Worm (Caenorhabditis elegans) whole organism, L3 larva: ENCODE data around the gene brc-1.
A peak's percentile ranks its signal among the peaks of the same experiment; 100 is the strongest.

Experiments
- ZK546.5 ChIP-seq: sonication (generic microtip); optimal IDR thresholded peaks from 2 replicates; lab custom pipeline; 2017; ENCODE audit warnings: missing biosample characterization, missing genetic modification characterization
- aly-2 ChIP-seq: fragments of 150-350 bp; optimal IDR thresholded peaks from 2 replicates; lab custom pipeline; 2014; ENCODE audit warnings: missing biosample characterization, missing genetic modification characterization
- ama-1 ChIP-seq: fragments of 150-350 bp; optimal IDR thresholded peaks from 2 replicates; lab custom pipeline; 2018
- ceh-16 ChIP-seq: sonication (generic microtip); optimal IDR thresholded peaks from 2 replicates; lab custom pipeline; 2017; ENCODE audit warnings: missing biosample characterization, missing genetic modification characterization
- ceh-28 ChIP-seq: fragments of 150-350 bp; optimal IDR thresholded peaks from 2 replicates; lab custom pipeline; 2014; ENCODE audit warnings: missing biosample characterization, missing genetic modification reagents, missing genetic modification characterization
- ceh-9 ChIP-seq: sonication (generic microtip); optimal IDR thresholded peaks from 2 replicates; lab custom pipeline; 2018; ENCODE audit warnings: missing biosample characterization, missing genetic modification characterization
- elt-1 ChIP-seq: fragments of 150-350 bp; optimal IDR thresholded peaks from 2 replicates; lab custom pipeline; 2014; ENCODE audit warnings: missing biosample characterization, missing genetic modification characterization
- elt-2 ChIP-seq: sonication (generic microtip); optimal IDR thresholded peaks from 2 replicates; lab custom pipeline; 2016; ENCODE audit warnings: missing genetic modification reagents, mild to moderate bottlenecking, missing genetic modification characterization, missing compliant biosample characterization
- elt-3 ChIP-seq, 3 experiments: fragments of 150-350 bp in 1 of 3; sonication (generic microtip) in 2 of 3; optimal IDR thresholded peaks; 2 replicates in 2 of 3; 4 replicates in 1 of 3; lab custom pipeline; 2014 to 2017; ENCODE audit warnings: missing biosample characterization in 3 of 3, missing genetic modification characterization in 3 of 3
- fkh-2 ChIP-seq: fragments of 150-350 bp; optimal IDR thresholded peaks from 2 replicates; lab custom pipeline; 2014; ENCODE audit warnings: missing biosample characterization, missing genetic modification reagents, missing genetic modification characterization
- fos-1 ChIP-seq: fragments of 150-350 bp; optimal IDR thresholded peaks from 2 replicates; lab custom pipeline; 2014; ENCODE audit warnings: missing biosample characterization, missing genetic modification characterization
- hmg-11 ChIP-seq: sonication (generic microtip); optimal IDR thresholded peaks from 2 replicates; lab custom pipeline; 2016; ENCODE audit warnings: missing genetic modification characterization, missing compliant biosample characterization
- lin-15B ChIP-seq: fragments of 150-350 bp; optimal IDR thresholded peaks from 2 replicates; lab custom pipeline; 2014; ENCODE audit warnings: missing biosample characterization, missing genetic modification characterization
- lin-39 ChIP-seq: fragments of 150-350 bp; optimal IDR thresholded peaks from 2 replicates; lab custom pipeline; 2018; ENCODE audit warnings: missing biosample characterization, missing genetic modification reagents, missing genetic modification characterization
- lsy-12 ChIP-seq: sonication (generic microtip); optimal IDR thresholded peaks from 2 replicates; lab custom pipeline; 2016; ENCODE audit warnings: mild to moderate bottlenecking, missing genetic modification characterization, missing compliant biosample characterization
- mml-1 ChIP-seq: fragments of 150-350 bp; sonication (generic microtip); optimal IDR thresholded peaks from 3 replicates; lab custom pipeline; 2014; ENCODE audit warnings: missing biosample characterization, missing genetic modification characterization
- nfya-1 ChIP-seq: sonication (generic microtip); optimal IDR thresholded peaks from 2 replicates; lab custom pipeline; 2017; ENCODE audit warnings: missing genetic modification characterization, mild to moderate bottlenecking, missing compliant biosample characterization, antibody characterized with exemption, moderate library complexity; ENCODE audit not compliant: insufficient read depth
- nhr-11 ChIP-seq: fragments of 150-350 bp; optimal IDR thresholded peaks from 2 replicates; lab custom pipeline; 2014; ENCODE audit warnings: missing biosample characterization, missing genetic modification characterization
- nhr-12 ChIP-seq: fragments of 150-350 bp; optimal IDR thresholded peaks from 2 replicates; lab custom pipeline; 2014; ENCODE audit warnings: missing biosample characterization, missing genetic modification characterization
- nhr-23 ChIP-seq: fragments of 150-350 bp; optimal IDR thresholded peaks from 2 replicates; lab custom pipeline; 2014; ENCODE audit warnings: missing biosample characterization, missing genetic modification reagents, missing genetic modification characterization
- nhr-237 ChIP-seq: fragments of 150-350 bp; optimal IDR thresholded peaks from 2 replicates; lab custom pipeline; 2014; ENCODE audit warnings: missing biosample characterization, missing genetic modification characterization
- nhr-25 ChIP-seq: sonication (generic microtip); optimal IDR thresholded peaks from 2 replicates; lab custom pipeline; 2017; ENCODE audit warnings: missing biosample characterization, missing genetic modification characterization
- nhr-43 ChIP-seq: sonication (generic microtip); optimal IDR thresholded peaks from 2 replicates; lab custom pipeline; 2016; ENCODE audit warnings: mild to moderate bottlenecking, missing genetic modification characterization, missing compliant biosample characterization; ENCODE audit not compliant: poor library complexity, severe bottlenecking
- nhr-76 ChIP-seq: fragments of 150-350 bp; sonication (generic microtip); optimal IDR thresholded peaks from 5 replicates; lab custom pipeline; 2014; ENCODE audit warnings: missing biosample characterization, missing genetic modification characterization
- nhr-77 ChIP-seq: fragments of 150-350 bp; optimal IDR thresholded peaks from 2 replicates; lab custom pipeline; 2014; ENCODE audit warnings: missing biosample characterization, missing genetic modification characterization
- pha-4 ChIP-seq: fragments of 150-350 bp; optimal IDR thresholded peaks from 2 replicates; lab custom pipeline; 2014; ENCODE audit warnings: missing biosample characterization, missing genetic modification reagents, missing genetic modification characterization
- sea-2 ChIP-seq: fragments of 150-350 bp; sonication (generic microtip); optimal IDR thresholded peaks from 4 replicates; lab custom pipeline; 2014; ENCODE audit warnings: missing biosample characterization, missing genetic modification reagents, missing genetic modification characterization
- skn-1 ChIP-seq: fragments of 150-350 bp; optimal IDR thresholded peaks from 2 replicates; lab custom pipeline; 2014; ENCODE audit warnings: missing biosample characterization, missing genetic modification characterization
- snpc-4 ChIP-seq: fragments of 150-350 bp; optimal IDR thresholded peaks from 2 replicates; lab custom pipeline; 2014; ENCODE audit warnings: missing biosample characterization, missing genetic modification characterization
- unc-39 ChIP-seq: sonication (generic microtip); optimal IDR thresholded peaks from 4 replicates; lab custom pipeline; 2017; ENCODE audit warnings: missing biosample characterization, missing genetic modification characterization
- unc-62 ChIP-seq: fragments of 150-350 bp; sonication (generic microtip); optimal IDR thresholded peaks from 4 replicates; lab custom pipeline; 2014; ENCODE audit warnings: missing biosample characterization, missing genetic modification reagents, missing genetic modification characterization
- zag-1 ChIP-seq: fragments of 150-350 bp; optimal IDR thresholded peaks from 2 replicates; lab custom pipeline; 2014; ENCODE audit warnings: missing biosample characterization, missing genetic modification characterization
- ztf-11 ChIP-seq: fragments of 150-350 bp; optimal IDR thresholded peaks from 2 replicates; lab custom pipeline; 2014; ENCODE audit warnings: missing biosample characterization, missing genetic modification characterization

Gene brc-1

DNA sequence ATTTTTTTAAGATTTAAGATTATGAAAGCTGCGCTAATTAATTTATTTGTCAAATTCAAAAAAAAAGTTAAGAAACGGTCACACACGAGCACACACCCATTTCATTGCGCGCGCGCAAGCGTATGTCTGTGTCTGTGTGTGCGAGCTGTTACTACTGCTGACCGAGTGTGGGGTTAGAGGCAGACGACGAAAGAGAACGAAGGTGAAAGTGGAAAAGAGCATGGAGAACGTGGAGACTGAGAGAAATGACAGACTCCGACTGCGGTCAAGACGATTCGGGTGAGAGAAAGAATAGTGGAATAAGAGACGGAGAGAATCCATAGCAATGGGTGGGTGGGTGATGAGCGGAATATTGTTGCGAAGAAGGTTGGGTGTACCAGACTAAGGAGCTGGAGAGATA, 42.6 kb downstream of the brc-1 start (continued):
- TF ChIP-seq nhr-12 (tag; lab: Kevin White, UChicago) = no peak
- no peak for TF ChIP-seq mml-1 (tag; lab: Kevin White, UChicago)

DNA sequence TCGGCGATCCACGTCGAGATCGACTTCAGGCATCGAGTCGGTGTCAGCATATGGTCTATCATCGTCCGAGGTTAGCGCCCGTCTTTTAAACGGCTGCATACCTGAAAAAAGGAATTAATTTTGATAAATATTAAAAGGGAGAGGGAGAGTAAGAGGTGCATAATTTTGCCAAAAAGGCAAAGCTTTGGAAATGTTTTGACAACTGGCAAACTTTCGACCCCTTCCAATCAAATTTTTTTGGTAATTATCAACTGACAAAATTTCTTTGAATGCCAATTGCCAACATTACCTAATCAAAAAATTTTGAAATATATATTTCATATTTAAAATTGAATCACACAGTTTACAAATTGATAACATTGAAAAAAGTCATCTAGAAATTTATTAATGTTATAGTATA, 43.2 kb downstream of the brc-1 start, which contains the start of gene dpy-27:
Gene dpy-27 (minus strand): TSS at position 101 of the 400 bp plus-strand sequence.
- TF ChIP-seq ztf-11 (tag; lab: Kevin White, UChicago) = no peak
- TF ChIP-seq mml-1 (tag; lab: Kevin White, UChicago) = no peak
- no peak for TF ChIP-seq zag-1 (tag; lab: Kevin White, UChicago)
- no peak for TF ChIP-seq nhr-25 (tag; lab: Kevin White, UChicago)
- no peak for TF ChIP-seq nhr-237 (tag; lab: Kevin White, UChicago)
- TF ChIP-seq ceh-16 (tag; lab: Kevin White, UChicago) = no peak
- TF ChIP-seq unc-62 (GFP tag; lab: Kevin White, UChicago) = no peak
- TF ChIP-seq nhr-77 = no peak

DNA sequence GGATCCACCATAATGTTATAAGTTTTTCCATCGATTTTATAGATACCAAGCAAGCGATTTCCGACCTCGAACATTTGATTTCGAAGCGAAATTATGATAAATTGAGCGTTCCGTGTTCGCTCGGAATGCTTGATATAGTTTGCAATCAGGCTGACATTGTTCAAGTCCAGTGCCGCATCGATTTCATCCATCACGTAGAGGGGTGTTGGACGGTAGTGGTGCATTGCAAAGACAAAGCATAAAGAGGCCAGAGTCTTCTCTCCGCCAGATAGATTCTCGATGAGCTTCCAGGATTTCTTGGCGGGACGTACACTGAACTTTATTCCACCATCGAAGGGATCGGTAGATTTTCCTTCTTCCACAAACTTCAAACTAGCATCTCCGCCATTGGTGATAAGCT, 48.3 kb downstream of the brc-1 start:
- no peak for TF ChIP-seq ama-1 (lab: Kevin White, UChicago)
- no peak for TF ChIP-seq sea-2 (GFP tag; lab: Kevin White, UChicago)
- no peak for TF ChIP-seq elt-1
- TF ChIP-seq nhr-25 (tag; lab: Kevin White, UChicago) = no peak
- no peak for TF ChIP-seq fos-1
- no peak for TF ChIP-seq nhr-76 (tag; lab: Kevin White, UChicago)
- no peak for TF ChIP-seq ceh-16 (tag; lab: Kevin White, UChicago)
- no peak for TF ChIP-seq lin-15B (tag; lab: Kevin White, UChicago)
- TF ChIP-seq lsy-12 (tag; lab: Kevin White, UChicago) = no peak

DNA sequence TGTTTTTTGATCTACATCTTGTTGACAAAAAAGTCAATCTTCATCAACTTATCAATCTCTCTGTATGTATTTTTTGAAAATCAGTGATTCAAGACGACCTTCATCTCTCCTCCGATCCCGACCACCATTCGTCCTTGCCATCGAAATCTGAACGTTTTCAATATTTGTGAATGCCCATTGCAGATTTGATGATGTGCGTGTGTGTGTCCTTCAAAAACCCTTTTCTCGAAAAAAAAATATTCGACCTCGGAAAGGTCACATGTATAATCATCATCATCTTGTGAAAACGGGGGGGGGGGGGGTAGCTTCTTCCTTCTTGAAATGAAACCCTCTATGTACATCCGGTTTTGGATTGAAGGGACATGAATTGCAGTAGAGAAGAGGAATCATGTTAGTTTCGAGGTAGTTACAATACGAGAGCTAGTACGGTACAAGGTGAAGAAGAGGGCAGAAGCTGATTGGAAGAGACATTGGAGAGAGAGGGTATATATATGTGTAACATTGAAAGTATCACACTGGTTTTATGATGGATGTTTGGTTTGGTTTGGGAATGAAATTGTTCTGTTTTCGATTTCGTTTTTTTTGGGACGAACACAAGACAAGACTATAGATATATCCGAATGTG, 50.3 kb downstream of the brc-1 start:
- TF ChIP-seq hmg-11 (no peak), unc-62 (GFP tag; lab: Kevin White, UChicago) (no peak), elt-2 (tag; lab: Kevin White, UChicago) (no peak), nhr-25 (tag; lab: Kevin White, UChicago) (peak; percentile 94), ceh-28 (tag; lab: Kevin White, UChicago) (no peak), nfya-1 (tag; lab: Kevin White, UChicago) (peak; percentile 62), unc-39 (tag; lab: Kevin White, UChicago) (no peak), lin-39 (no peak), elt-3 (tag; optimal IDR thresholded peaks at IDR 0.05; lab: Kevin White, UChicago) (peak in 1 of 3 experiments; percentile 25), ZK546.5 (no peak), aly-2 (tag; lab: Kevin White, UChicago) (no peak), elt-1 (peak; percentile 38), nhr-11 (tag; lab: Kevin White, UChicago) (no peak)
- TF ChIP-seq, all 47 proteins: peak for 4

DNA sequence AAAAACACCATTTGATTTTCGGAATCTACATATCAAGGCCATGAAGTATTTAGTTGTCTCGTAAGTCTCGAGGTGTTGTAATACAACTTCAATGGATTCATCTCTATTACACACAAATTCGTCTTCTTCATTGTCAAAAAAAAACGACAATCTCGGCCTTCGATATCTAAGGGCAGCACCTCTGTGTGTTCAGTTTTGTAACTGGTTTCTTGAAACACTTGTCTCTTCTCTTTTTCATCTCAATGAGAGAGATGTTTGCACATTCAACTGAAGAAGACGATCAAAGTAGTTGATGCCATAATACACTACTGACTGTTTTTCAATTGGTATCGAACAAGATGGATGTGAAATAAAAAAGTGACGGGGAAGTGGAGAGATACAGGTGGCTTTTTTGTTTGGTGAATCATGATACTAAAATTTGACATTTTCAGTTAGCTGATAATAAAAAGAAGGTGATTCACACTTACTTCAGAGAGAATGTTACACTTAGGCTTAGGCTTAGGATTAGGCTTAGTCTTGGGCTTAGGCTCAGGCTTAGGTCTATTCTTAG, 51.3 kb downstream of the brc-1 start:
- TF ChIP-seq lsy-12 (tag; lab: Kevin White, UChicago) = no peak
- no peak for TF ChIP-seq unc-39 (tag; lab: Kevin White, UChicago)
- no peak for TF ChIP-seq ZK546.5
- peak; percentile 17 for TF ChIP-seq nhr-43 (tag; lab: Kevin White, UChicago)
- TF ChIP-seq nhr-25 (tag; lab: Kevin White, UChicago) = peak; percentile 85
- no peak for TF ChIP-seq skn-1
- TF ChIP-seq hmg-11 = no peak
- no peak for TF ChIP-seq snpc-4

DNA sequence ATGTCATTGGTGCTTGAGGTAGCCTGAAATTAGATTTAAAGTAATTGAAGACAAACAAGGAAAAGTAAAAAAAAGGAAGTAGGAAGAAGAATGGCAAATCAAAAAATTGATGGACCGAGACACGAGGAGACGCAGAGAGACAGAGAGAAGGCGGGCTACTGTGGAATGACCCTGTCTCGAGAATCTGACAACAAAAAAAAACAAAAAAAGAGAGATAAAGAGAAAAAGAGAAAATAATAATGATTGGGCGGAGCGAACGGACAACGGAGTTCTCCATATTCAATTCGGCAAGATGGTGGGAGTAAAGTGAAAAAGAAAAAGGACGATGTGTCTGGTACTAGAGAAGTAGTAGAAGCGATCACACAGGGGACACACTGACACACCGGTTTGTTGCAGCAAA, 53.8 kb downstream of the brc-1 start, which contains the start of gene toh-1:
Gene toh-1 (minus strand): TSS at position 23 of the 400 bp plus-strand sequence.
- TF ChIP-seq fkh-2 (tag; lab: Kevin White, UChicago) = no peak
- TF ChIP-seq ama-1 (lab: Kevin White, UChicago) = peak; percentile 29
- no peak for TF ChIP-seq ceh-9 (tag; lab: Kevin White, UChicago)
- peak; percentile 22 for TF ChIP-seq nhr-25 (tag; lab: Kevin White, UChicago)
- TF ChIP-seq nhr-23 = peak; percentile 31
- TF ChIP-seq pha-4 (tag; lab: Kevin White, UChicago) = no peak
